Fruit fly (Drosophila melanogaster): Measurements from ENCODE around the gene wake.

dm6 chr3R:22624737-22625136 is 14.9 kb upstream of the wake start:
- TF ChIP-seq Crg-1 (GFP tag; optimal IDR thresholded peaks at IDR 0.05): no peak
- no peak for TF ChIP-seq CG5204 (GFP tag; optimal IDR thresholded peaks at IDR 0.05)
